Worm (Caenorhabditis elegans) whole organism, L4 larva: Measurements from ENCODE around the gene tsp-11.
A peak's percentile ranks its signal among the peaks of the same experiment; 100 is the strongest.

ENCODE experiments used
- F10B5.3 ChIP-seq: sonication (generic microtip); optimal IDR thresholded peaks from 2 replicates; lab custom pipeline; 2016; ENCODE audit warnings: mild to moderate bottlenecking, missing genetic modification characterization, missing compliant biosample characterization
- F26F4.8 ChIP-seq: fragments of 200-800 bp; sonication (Bioruptor generic); conservative IDR thresholded peaks from 2 replicates; pipeline ENCODE4 v1.3.6; 2022; ENCODE audit warnings: missing genetic modification characterization, missing compliant biosample characterization
- F49E8.2 ChIP-seq: sonication (generic microtip); optimal IDR thresholded peaks from 2 replicates; lab custom pipeline; 2016; ENCODE audit warnings: missing compliant biosample characterization, mild to moderate bottlenecking, missing genetic modification characterization, borderline replicate concordance
- Y75B8A.6 ChIP-seq: fragments of 200-800 bp; sonication (Bioruptor generic); IDR thresholded peaks from 2 replicates; pipeline ENCODE4 v1.3.6; 2022; ENCODE audit warnings: missing genetic modification reagents, missing genetic modification characterization, missing compliant biosample characterization
- aha-1 ChIP-seq: fragments of 150-350 bp; peaks from one replicate; lab custom pipeline; 2014; ENCODE audit warnings: missing biosample characterization, missing genetic modification characterization
- attf-4 ChIP-seq: sonication (generic microtip); optimal IDR thresholded peaks from 3 replicates; lab custom pipeline; 2017; ENCODE audit warnings: missing biosample characterization, missing genetic modification characterization
- ceh-28 ChIP-seq: fragments of 150-350 bp; optimal IDR thresholded peaks from 2 replicates; lab custom pipeline; 2014; ENCODE audit warnings: missing biosample characterization, missing genetic modification reagents, missing genetic modification characterization
- ceh-82 ChIP-seq: sonication (generic microtip); optimal IDR thresholded peaks from 2 replicates; lab custom pipeline; 2017; ENCODE audit warnings: missing biosample characterization, missing genetic modification characterization
- ctbp-1 ChIP-seq: fragments of 200-800 bp; sonication (Bioruptor generic); IDR thresholded peaks from 2 replicates; pipeline ENCODE4 v1.3.6; 2022; ENCODE audit warnings: missing genetic modification reagents, missing genetic modification characterization, missing compliant biosample characterization
- daf-16 ChIP-seq, 3 experiments: sonication (generic microtip); optimal IDR thresholded peaks; 2 replicates each; lab custom pipeline; 2016 to 2017; ENCODE audit warnings: missing genetic modification characterization in 3 of 3, missing genetic modification reagents in 3 of 3, mild to moderate bottlenecking in 2 of 3, missing compliant biosample characterization in 2 of 3, missing biosample characterization in 1 of 3, moderate library complexity in 1 of 3
- dmd-6 ChIP-seq: fragments of 200-800 bp; sonication (Bioruptor generic); IDR thresholded peaks from 2 replicates; pipeline ENCODE4 v1.3.6; 2022; ENCODE audit warnings: missing genetic modification reagents, missing genetic modification characterization, missing compliant biosample characterization
- dpl-1 ChIP-seq: fragments of 150-350 bp; optimal IDR thresholded peaks from 2 replicates; lab custom pipeline; 2014; ENCODE audit warnings: missing biosample characterization, missing genetic modification reagents, missing genetic modification characterization
- duxl-1 ChIP-seq: sonication (generic microtip); optimal IDR thresholded peaks from 2 replicates; lab custom pipeline; 2016; ENCODE audit warnings: mild to moderate bottlenecking, missing genetic modification characterization, moderate library complexity, missing compliant biosample characterization; ENCODE audit not compliant: poor library complexity
- dve-1 ChIP-seq: sonication (generic microtip); optimal IDR thresholded peaks from 2 replicates; lab custom pipeline; 2017; ENCODE audit warnings: antibody characterized with exemption, mild to moderate bottlenecking, missing genetic modification characterization, missing compliant biosample characterization; ENCODE audit not compliant: insufficient read depth
- fkh-10 ChIP-seq: fragments of 150-350 bp; optimal IDR thresholded peaks from 2 replicates; lab custom pipeline; 2014; ENCODE audit warnings: missing biosample characterization, missing genetic modification reagents, missing genetic modification characterization
- gei-8 ChIP-seq: fragments of 200-800 bp; sonication (Bioruptor generic); optimal IDR thresholded peaks from 2 replicates; lab custom pipeline; 2018; ENCODE audit warnings: mild to moderate bottlenecking, missing genetic modification characterization, missing compliant biosample characterization
- hif-1 ChIP-seq, 2 experiments: sonication (generic microtip); optimal IDR thresholded peaks; 2 replicates each; lab custom pipeline; 2016 to 2017; ENCODE audit warnings: missing compliant biosample characterization in 2 of 2, missing genetic modification characterization in 2 of 2, missing genetic modification reagents in 2 of 2, missing genotype in 2 of 2, mild to moderate bottlenecking in 1 of 2
- hlh-11 ChIP-seq: fragments of 200-800 bp; sonication (Bioruptor generic); optimal IDR thresholded peaks from 2 replicates; lab custom pipeline; 2018; ENCODE audit warnings: mild to moderate bottlenecking, missing genetic modification characterization, missing compliant biosample characterization
- hlh-30 ChIP-seq: sonication (generic microtip); optimal IDR thresholded peaks from 2 replicates; lab custom pipeline; 2017; ENCODE audit warnings: antibody characterized with exemption, mild to moderate bottlenecking, missing genetic modification characterization, missing compliant biosample characterization; ENCODE audit not compliant: insufficient read depth
- hmg-1.1 ChIP-seq: fragments of 200-800 bp; sonication (Bioruptor generic); IDR thresholded peaks from 2 replicates; pipeline ENCODE4 v1.3.6; 2022; ENCODE audit warnings: missing genetic modification reagents, missing genetic modification characterization, missing compliant biosample characterization
- lim-7 ChIP-seq: fragments of 200-800 bp; sonication (Bioruptor generic); IDR thresholded peaks from 2 replicates; pipeline ENCODE4 v1.3.6; 2022; ENCODE audit warnings: missing genetic modification characterization, missing compliant biosample characterization
- lin-13 ChIP-seq: fragments of 150-350 bp; optimal IDR thresholded peaks from 2 replicates; lab custom pipeline; 2014; ENCODE audit warnings: missing biosample characterization, missing genetic modification reagents, missing genetic modification characterization
- lin-29 ChIP-seq: fragments of 200-800 bp; sonication (Bioruptor generic); IDR thresholded peaks from 2 replicates; pipeline ENCODE4 v1.3.6; 2022; ENCODE audit warnings: missing genetic modification reagents, missing genetic modification characterization, missing compliant biosample characterization
- madf-5 ChIP-seq, 2 experiments: fragments of 200-800 bp; sonication (Bioruptor generic); IDR thresholded peaks; 2 replicates each; pipeline ENCODE4 v1.3.6; 2022; ENCODE audit warnings: missing compliant biosample characterization in 2 of 2, missing genetic modification characterization in 2 of 2
- mep-1 ChIP-seq: fragments of 150-350 bp; sonication (generic microtip); optimal IDR thresholded peaks from 3 replicates; lab custom pipeline; 2014; ENCODE audit warnings: missing biosample characterization, missing genetic modification characterization
- mes-2 ChIP-seq: sonication (generic microtip); optimal IDR thresholded peaks from 2 replicates; lab custom pipeline; 2016; ENCODE audit warnings: missing genotype, mild to moderate bottlenecking, missing genetic modification characterization, missing compliant biosample characterization; ENCODE audit not compliant: poor library complexity, severe bottlenecking
- mxl-3 ChIP-seq: fragments of 200-800 bp; sonication (Bioruptor generic); optimal IDR thresholded peaks from 2 replicates; lab custom pipeline; 2018; ENCODE audit warnings: mild to moderate bottlenecking, missing genetic modification characterization, missing compliant biosample characterization
- nhr-10 ChIP-seq: fragments of 150-350 bp; optimal IDR thresholded peaks from 2 replicates; lab custom pipeline; 2014; ENCODE audit warnings: missing biosample characterization, missing genetic modification characterization
- nhr-102 ChIP-seq: sonication (generic microtip); optimal IDR thresholded peaks from 2 replicates; lab custom pipeline; 2016; ENCODE audit warnings: mild to moderate bottlenecking, missing genetic modification characterization, moderate library complexity, missing compliant biosample characterization
- nhr-42 ChIP-seq: fragments of 200-800 bp; sonication (Bioruptor generic); IDR thresholded peaks from 2 replicates; pipeline ENCODE4 v1.3.6; 2022; ENCODE audit warnings: missing genetic modification characterization, missing compliant biosample characterization
- nhr-6 ChIP-seq: fragments of 150-350 bp; optimal IDR thresholded peaks from 2 replicates; lab custom pipeline; 2014; ENCODE audit warnings: missing biosample characterization, missing genetic modification characterization
- nhr-76 ChIP-seq: fragments of 150-350 bp; optimal IDR thresholded peaks from 2 replicates; lab custom pipeline; 2014; ENCODE audit warnings: missing biosample characterization, missing genetic modification characterization
- pha-4 ChIP-seq, 2 experiments: fragments of 150-350 bp in 1 of 2; fragments of 200-800 bp in 1 of 2; sonication (Bioruptor generic) in 1 of 2; IDR thresholded peaks in 1 of 2; optimal IDR thresholded peaks in 1 of 2; 2 replicates each; pipeline versions ENCODE4 v1.3.6 to Lab custom; 2014 to 2022; ENCODE audit warnings: missing genetic modification characterization in 2 of 2, missing genetic modification reagents in 2 of 2, missing biosample characterization in 1 of 2, missing compliant biosample characterization in 1 of 2
- pqm-1 ChIP-seq: sonication (generic microtip); optimal IDR thresholded peaks from 2 replicates; lab custom pipeline; 2017; ENCODE audit warnings: missing biosample characterization, missing genetic modification characterization
- rbr-2 ChIP-seq: sonication (generic microtip); optimal IDR thresholded peaks from 2 replicates; lab custom pipeline; 2016; ENCODE audit warnings: missing genotype, missing genetic modification characterization, missing compliant biosample characterization
- set-16 ChIP-seq: fragments of 200-800 bp; sonication (Bioruptor generic); IDR thresholded peaks from 2 replicates; pipeline ENCODE4 v1.3.6; 2022; ENCODE audit warnings: missing genetic modification reagents, missing genetic modification characterization, missing compliant biosample characterization
- skn-1 ChIP-seq: fragments of 150-350 bp; optimal IDR thresholded peaks from 2 replicates; lab custom pipeline; 2014; ENCODE audit warnings: missing biosample characterization, missing genetic modification characterization
- tag-97 ChIP-seq: fragments of 200-800 bp; sonication (Bioruptor generic); IDR thresholded peaks from 2 replicates; pipeline ENCODE4 v1.3.6; 2022; ENCODE audit warnings: missing genetic modification characterization, missing compliant biosample characterization
- unc-39 ChIP-seq: sonication (generic microtip); optimal IDR thresholded peaks from 2 replicates; lab custom pipeline; 2017; ENCODE audit warnings: missing biosample characterization, missing genetic modification characterization
- unc-62 ChIP-seq, 3 experiments: fragments of 150-350 bp in 1 of 3; sonication (generic microtip); optimal IDR thresholded peaks in 2 of 3; peaks in 1 of 3; 1 replicate in 1 of 3; 2 replicates in 2 of 3; lab custom pipeline; 2014 to 2017; ENCODE audit warnings: missing biosample characterization in 3 of 3, missing genetic modification characterization in 3 of 3, missing genetic modification reagents in 3 of 3, missing genotype in 1 of 3
- zfp-2 ChIP-seq: sonication (generic microtip); optimal IDR thresholded peaks from 2 replicates; lab custom pipeline; 2016; ENCODE audit warnings: mild to moderate bottlenecking, missing genetic modification characterization, missing compliant biosample characterization

Gene tsp-11

DNA sequence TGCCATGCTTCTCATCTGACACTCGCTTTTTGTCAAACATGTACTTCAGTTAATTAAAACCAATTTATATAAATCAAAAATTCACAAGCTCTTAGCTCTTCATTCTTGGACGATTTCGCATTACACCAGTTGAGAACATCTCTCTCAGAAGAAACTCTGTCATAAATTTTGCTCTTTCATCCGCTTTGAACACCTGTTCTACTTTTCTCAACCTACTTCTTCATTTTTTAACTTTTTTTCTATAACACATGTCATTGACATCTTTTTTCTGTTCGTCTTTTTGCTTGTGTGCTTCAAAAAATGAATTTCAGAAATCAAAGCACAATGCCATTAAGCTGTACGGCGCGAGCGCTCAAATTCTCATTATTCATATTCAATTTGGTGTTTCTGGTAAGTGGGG lies at the start of gene tsp-11:
TSS of gene tsp-11 (plus strand) at position 301 of the 400 bp plus-strand sequence.
- peak in 1 of 2 experiments; percentile 27 for TF ChIP-seq unc-62 (GFP tag; optimal IDR thresholded peaks at IDR 0.05 in 1 of 2; lab: Kevin White, UChicago)
- TF ChIP-seq unc-62 (tag; optimal IDR thresholded peaks at IDR 0.05; lab: Kevin White, UChicago), result no peak
- TF ChIP-seq ceh-28 (tag; lab: Kevin White, UChicago), result no peak
- no peak for TF ChIP-seq pha-4 (GFP tag; IDR thresholded peaks at IDR 0.05; lab: Robert Waterston, UW)
- no peak for TF ChIP-seq pha-4 (tag; optimal IDR thresholded peaks at IDR 0.05; lab: Kevin White, UChicago)
- no peak for TF ChIP-seq duxl-1 (tag; lab: Kevin White, UChicago)
- TF ChIP-seq lin-29 (GFP tag; lab: Robert Waterston, UW), result no peak
- peak; percentile 79 for TF ChIP-seq aha-1

DNA sequence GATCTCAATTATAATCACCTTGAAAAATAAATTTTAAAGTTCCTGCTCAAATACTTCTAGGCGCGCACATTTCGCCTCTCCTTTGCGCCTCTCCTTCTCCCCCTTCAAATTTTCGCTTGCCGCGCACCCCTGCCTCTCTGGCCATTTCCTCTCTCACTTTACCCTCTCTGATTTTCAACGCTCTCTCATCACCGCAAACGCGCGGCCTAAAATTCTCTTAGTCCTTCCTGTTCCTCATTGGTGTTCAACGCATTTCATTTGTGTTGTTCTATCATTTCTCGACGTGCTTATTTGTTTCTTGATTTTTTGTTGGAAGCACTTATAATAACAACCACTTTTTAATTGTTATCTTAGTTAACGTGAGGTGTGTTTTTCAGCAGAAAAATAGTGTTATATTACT lies 49.1 kb upstream of the tsp-11 start, which contains the start of gene C25A11.2:
TSS of gene C25A11.2 (plus strand) at position 238 of the 400 bp plus-strand sequence.
- peak; percentile 42 for TF ChIP-seq rbr-2 (tag; lab: Kevin White, UChicago)
- TF ChIP-seq tag-97 (GFP tag; lab: Robert Waterston, UW), result no peak
- no peak for TF ChIP-seq lim-7
- TF ChIP-seq skn-1 (tag; lab: Kevin White, UChicago), result no peak
- peak; percentile 64 for TF ChIP-seq nhr-6 (tag; lab: Kevin White, UChicago)
- no peak for TF ChIP-seq unc-39 (tag; lab: Kevin White, UChicago)
- no peak for TF ChIP-seq lin-13 (GFP tag; lab: Kevin White, UChicago)
- peak in 1 of 2 experiments; percentile 51 for TF ChIP-seq hif-1 (tag; optimal IDR thresholded peaks at IDR 0.05; lab: Kevin White, UChicago)
- TF ChIP-seq hmg-1.1 (GFP tag; lab: Robert Waterston, UW), result peak; percentile 72
- no peak for TF ChIP-seq F26F4.8 (GFP tag; lab: Robert Waterston, UW)
- TF ChIP-seq pqm-1 (tag; lab: Kevin White, UChicago), result no peak
- no peak for TF ChIP-seq Y75B8A.6 (GFP tag; lab: Robert Waterston, UW)
- TF ChIP-seq ceh-82 (tag; lab: Kevin White, UChicago), result no peak
- no peak for TF ChIP-seq madf-5 (GFP tag; IDR thresholded peaks at IDR 0.05; lab: Robert Waterston, UW)
- TF ChIP-seq dve-1 (tag; lab: Kevin White, UChicago), result peak; percentile 38
- TF ChIP-seq mes-2 (tag; lab: Kevin White, UChicago), result peak; percentile 88
- peak; percentile 53 for TF ChIP-seq set-16 (GFP tag; lab: Robert Waterston, UW)
- no peak for TF ChIP-seq daf-16 (GFP tag; optimal IDR thresholded peaks at IDR 0.05; lab: Kevin White, UChicago)
- TF ChIP-seq daf-16 (tag; optimal IDR thresholded peaks at IDR 0.05; lab: Kevin White, UChicago), result peak; percentile 42
- TF ChIP-seq dmd-6 (GFP tag; lab: Robert Waterston, UW), result peak; percentile 14; the same call in 1 of the 2 replicates
- TF ChIP-seq zfp-2 (tag; lab: Kevin White, UChicago), result no peak
- TF ChIP-seq F10B5.3, result peak; percentile 21
- TF ChIP-seq aha-1, result peak; percentile 58
- peak; percentile 23 for TF ChIP-seq mxl-3 (GFP tag; lab: Kevin White, UChicago)
- no peak for TF ChIP-seq nhr-76 (tag; lab: Kevin White, UChicago)
- no peak for TF ChIP-seq F49E8.2 (tag; lab: Kevin White, UChicago)
- TF ChIP-seq nhr-102, result no peak
- TF ChIP-seq gei-8 (GFP tag; lab: Kevin White, UChicago), result no peak
- no peak for TF ChIP-seq attf-4 (tag; lab: Kevin White, UChicago)
- no peak for TF ChIP-seq nhr-10 (tag; lab: Kevin White, UChicago)
- no peak for TF ChIP-seq hlh-30 (tag; lab: Kevin White, UChicago)
- TF ChIP-seq fkh-10 (GFP tag; lab: Kevin White, UChicago), result peak; percentile 64
- TF ChIP-seq mep-1, result peak; percentile 45
- peak; percentile 64 for TF ChIP-seq dpl-1
- TF ChIP-seq ctbp-1, result no peak
- TF ChIP-seq hlh-11 (tag; lab: Kevin White, UChicago), result peak; percentile 13
- no peak for TF ChIP-seq nhr-42
- TF ChIP-seq pha-4 (GFP tag; IDR thresholded peaks at IDR 0.05; lab: Robert Waterston, UW), result 0 out of 2 replicates have a peak, but pooled peaks have one; percentile 13
- TF ChIP-seq pha-4 (tag; optimal IDR thresholded peaks at IDR 0.05; lab: Kevin White, UChicago), result no peak
